Worm (Caenorhabditis elegans): Measurements from ENCODE around the gene glt-1.

The glt-1 gene

DNA sequence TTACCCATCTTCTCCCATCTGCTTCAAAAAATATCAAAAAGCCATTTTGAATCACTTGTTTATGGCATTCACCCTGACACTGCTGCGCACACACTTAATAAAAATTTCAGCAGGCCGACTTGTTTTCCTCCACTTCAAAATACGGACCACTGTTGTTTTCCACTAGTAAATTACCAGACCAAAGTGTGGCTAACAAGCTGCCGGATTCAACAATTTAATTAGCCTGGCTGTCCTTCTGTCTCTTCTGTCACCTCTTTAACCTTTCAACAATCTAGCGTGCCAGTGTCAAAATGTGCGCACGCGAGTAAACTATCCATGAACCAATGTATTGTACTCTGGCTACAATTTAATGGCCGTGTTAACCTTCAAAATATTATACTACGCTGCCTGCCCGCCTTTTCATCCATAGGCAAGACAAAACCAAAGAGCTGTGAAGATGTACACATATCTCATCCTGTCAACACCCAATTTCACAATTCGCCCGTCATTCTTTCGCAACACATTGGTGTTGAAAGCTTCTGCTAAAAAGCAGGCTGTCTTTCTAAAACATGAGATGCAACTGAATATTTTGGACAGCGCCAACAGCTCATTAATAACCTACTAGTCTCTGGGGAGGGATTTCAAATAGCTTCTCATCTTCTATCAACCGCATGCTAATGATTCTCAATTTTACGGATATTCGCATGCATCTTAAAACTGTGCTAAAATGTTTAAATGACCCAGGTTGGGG, 31.4 kb upstream of the glt-1 start:
- TF ChIP-seq zag-1 (tag; optimal IDR thresholded peaks at IDR 0.05) (peak; percentile 38), unc-55 (GFP tag; optimal IDR thresholded peaks at IDR 0.05) (peak; percentile 70), C34F6.9 (tag; optimal IDR thresholded peaks at IDR 0.05) (no peak)

DNA sequence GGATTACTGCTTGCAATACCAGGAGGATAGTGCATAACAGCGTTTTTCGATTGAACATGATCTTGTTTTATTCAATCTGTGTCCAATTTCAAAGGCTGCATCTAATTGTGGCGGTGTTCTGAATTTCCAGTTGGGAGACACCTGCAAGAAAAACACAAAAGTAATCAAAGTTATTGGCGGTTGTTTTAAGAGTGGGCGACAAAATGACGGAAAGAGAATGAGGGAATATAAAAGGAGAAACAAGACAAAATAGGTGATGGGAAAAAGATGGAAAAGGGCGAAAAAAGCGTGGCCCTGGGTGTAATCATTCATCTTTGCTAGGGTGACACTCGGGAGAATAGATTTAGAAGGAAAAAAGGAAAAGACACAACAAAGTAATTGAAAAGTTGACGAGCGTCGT, 30.0 kb upstream of the glt-1 start, which contains the start of the genes ZK377.15 and sax-3:
ZK377.15 (minus strand) TSS at position 101 of the 400 bp plus-strand sequence.
sax-3 (minus strand) TSS at position 143 of the 400 bp plus-strand sequence.
- no peak for TF ChIP-seq crh-2 (tag; optimal IDR thresholded peaks at IDR 0.05)
- TF ChIP-seq unc-62 (GFP tag; optimal IDR thresholded peaks at IDR 0.05): no peak
- TF ChIP-seq dmd-4 (tag; optimal IDR thresholded peaks at IDR 0.05): no peak
- TF ChIP-seq snpc-4 (tag; optimal IDR thresholded peaks at IDR 0.05): no peak
- TF ChIP-seq aly-2 (tag; optimal IDR thresholded peaks at IDR 0.05): no peak
- no peak for TF ChIP-seq Y55F3AM.14 (GFP tag; optimal IDR thresholded peaks at IDR 0.05)
- TF ChIP-seq lin-39 (tag; optimal IDR thresholded peaks at IDR 0.05): no peak
- TF ChIP-seq sma-9 (GFP tag; optimal IDR thresholded peaks at IDR 0.05): no peak
- no peak for TF ChIP-seq sma-9 (tag; optimal IDR thresholded peaks at IDR 0.05)
- TF ChIP-seq unc-55 (GFP tag; optimal IDR thresholded peaks at IDR 0.05): no peak
- TF ChIP-seq nhr-6 (tag; optimal IDR thresholded peaks at IDR 0.05): no peak
- no peak for TF ChIP-seq nhr-23 (tag; optimal IDR thresholded peaks at IDR 0.05)
- TF ChIP-seq nhr-77 (tag; optimal IDR thresholded peaks at IDR 0.05): no peak

DNA sequence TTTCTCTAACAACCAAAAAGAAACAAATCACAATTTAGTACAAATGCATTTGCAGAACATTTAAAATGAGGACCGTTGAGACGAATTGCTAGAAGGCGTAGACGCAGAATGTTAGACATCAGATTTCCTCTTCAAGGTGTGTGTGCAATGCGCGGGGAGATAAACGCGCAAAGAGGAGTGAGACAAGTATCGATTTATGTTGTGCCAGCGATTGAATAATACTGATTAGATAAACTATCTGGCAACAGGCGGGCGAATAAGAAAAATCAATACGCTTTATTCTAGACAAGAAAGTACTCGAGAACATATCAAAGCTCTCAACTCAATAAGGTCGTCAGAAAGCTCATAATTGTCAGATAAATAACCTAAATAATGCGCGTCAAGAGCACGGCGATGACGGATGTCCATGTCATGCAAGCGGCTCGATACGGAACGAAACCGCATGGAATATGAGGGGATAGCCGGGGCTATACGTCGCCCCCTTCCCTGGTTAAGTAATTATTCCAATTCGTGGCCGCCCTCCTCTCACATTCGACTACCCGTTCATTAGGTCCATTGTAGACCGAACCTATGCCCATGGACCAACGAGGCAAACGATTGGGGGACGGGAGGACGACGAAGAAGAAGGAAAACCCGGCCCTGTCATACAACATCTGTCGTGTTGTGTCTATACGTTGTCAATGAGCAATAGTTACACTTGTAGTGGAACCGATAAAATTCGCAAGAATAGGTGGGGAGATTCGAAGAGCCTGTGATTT, 28.6 kb upstream of the glt-1 start:
- TF ChIP-seq nhr-6 (tag; optimal IDR thresholded peaks at IDR 0.05) (no peak), unc-55 (GFP tag; optimal IDR thresholded peaks at IDR 0.05) (peak; percentile 28)

DNA sequence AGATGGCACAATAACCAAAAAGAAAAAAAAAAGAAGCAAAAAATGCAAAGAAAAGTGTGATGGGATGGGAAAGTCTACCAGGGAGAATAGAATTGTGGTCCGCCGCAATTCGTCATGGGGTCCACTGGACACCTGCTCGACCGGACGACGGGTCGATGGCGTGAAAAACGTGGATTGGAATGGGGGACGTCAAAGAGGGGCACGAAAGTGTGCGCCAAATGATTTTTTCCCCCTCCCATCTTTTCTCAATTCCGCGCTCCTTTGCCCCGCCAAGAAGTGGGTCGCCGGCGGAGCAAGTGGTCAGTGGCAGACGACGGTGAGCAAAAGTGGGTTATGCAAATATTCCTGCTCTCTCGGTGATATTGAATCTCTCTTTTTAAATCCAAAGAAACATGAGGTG, 27.9 kb upstream of the glt-1 start:
- no peak for TF ChIP-seq unc-39 (tag; optimal IDR thresholded peaks at IDR 0.05)
- TF ChIP-seq mdl-1 (tag; optimal IDR thresholded peaks at IDR 0.05): no peak
- no peak for TF ChIP-seq zag-1 (tag; optimal IDR thresholded peaks at IDR 0.05)
- no peak for TF ChIP-seq ceh-16 (tag; optimal IDR thresholded peaks at IDR 0.05)
- no peak for TF ChIP-seq skn-1 (tag; optimal IDR thresholded peaks at IDR 0.05)
- no peak for TF ChIP-seq Y55F3AM.14 (GFP tag; optimal IDR thresholded peaks at IDR 0.05)
- TF ChIP-seq sma-9 (GFP tag; optimal IDR thresholded peaks at IDR 0.05): no peak
- no peak for TF ChIP-seq sma-9 (tag; optimal IDR thresholded peaks at IDR 0.05)
- TF ChIP-seq ZK546.5 (tag; optimal IDR thresholded peaks at IDR 0.05): no peak
- no peak for TF ChIP-seq egl-27 (tag; optimal IDR thresholded peaks at IDR 0.05)
- TF ChIP-seq dmd-4 (tag; optimal IDR thresholded peaks at IDR 0.05): no peak
- no peak for TF ChIP-seq gmeb-1 (tag; optimal IDR thresholded peaks at IDR 0.05)
- TF ChIP-seq nhr-237 (tag; optimal IDR thresholded peaks at IDR 0.05): no peak
- no peak for TF ChIP-seq nhr-12 (tag; optimal IDR thresholded peaks at IDR 0.05)
- no peak for TF ChIP-seq C34F6.9 (tag; optimal IDR thresholded peaks at IDR 0.05)
- TF ChIP-seq alr-1 (tag; optimal IDR thresholded peaks at IDR 0.05): no peak
- TF ChIP-seq sem-4 (tag; optimal IDR thresholded peaks at IDR 0.05): no peak
- no peak for TF ChIP-seq lin-39 (tag; optimal IDR thresholded peaks at IDR 0.05)

DNA sequence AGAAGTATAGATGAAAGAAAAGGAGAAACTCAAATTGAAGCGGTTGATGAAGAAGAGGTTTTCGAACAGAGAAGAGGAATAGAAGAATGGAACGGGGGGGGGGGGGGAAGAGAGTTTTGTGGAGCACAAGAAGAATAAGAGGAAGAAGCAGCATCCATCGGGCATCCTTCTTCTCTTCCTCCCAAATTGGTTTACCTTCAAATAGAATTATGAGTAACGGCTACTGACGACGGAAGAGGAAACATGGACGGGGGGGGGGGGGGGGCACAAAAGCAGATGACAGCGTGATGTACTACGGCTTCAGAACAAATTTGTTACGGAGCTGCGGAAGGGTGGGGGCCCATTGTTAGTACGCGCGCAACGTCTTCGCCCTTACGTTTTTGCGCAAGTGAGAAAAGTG, 26.5 kb upstream of the glt-1 start:
- TF ChIP-seq dmd-4 (tag; optimal IDR thresholded peaks at IDR 0.05) (no peak), ztf-1 (GFP tag; conservative IDR thresholded peaks at IDR 0.05) (no peak), nhr-237 (tag; optimal IDR thresholded peaks at IDR 0.05) (no peak), nhr-12 (tag; optimal IDR thresholded peaks at IDR 0.05) (no peak), ama-1 (optimal IDR thresholded peaks at IDR 0.05) (no peak), fos-1 (tag; optimal IDR thresholded peaks at IDR 0.05) (no peak), lsy-2 (tag; optimal IDR thresholded peaks at IDR 0.05) (no peak)

DNA sequence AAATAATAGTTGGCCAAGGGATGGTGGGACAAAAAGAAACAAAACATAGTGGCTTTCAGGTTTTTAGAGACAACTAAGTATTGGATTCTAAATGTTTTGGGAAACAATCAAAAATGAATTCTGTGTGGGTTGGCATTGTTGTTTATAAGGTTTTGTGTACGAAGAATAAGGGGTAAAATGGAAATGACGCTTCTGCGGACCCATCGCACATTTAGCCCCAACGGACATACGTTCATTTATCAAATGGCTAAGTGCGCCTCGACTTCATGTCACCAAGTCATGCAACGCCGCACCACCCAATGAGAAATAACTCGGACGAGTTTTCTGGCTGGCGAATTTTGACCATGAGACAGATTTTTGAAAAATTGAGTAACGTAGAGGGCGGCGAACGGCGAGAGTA, 25.5 kb upstream of the glt-1 start:
- TF ChIP-seq mbf-1 (tag; optimal IDR thresholded peaks at IDR 0.05) (no peak), ztf-1 (GFP tag; conservative IDR thresholded peaks at IDR 0.05) (no peak), ceh-16 (tag; optimal IDR thresholded peaks at IDR 0.05) (no peak), aly-2 (tag; optimal IDR thresholded peaks at IDR 0.05) (no peak), lsy-2 (tag; optimal IDR thresholded peaks at IDR 0.05) (no peak), nhr-12 (tag; optimal IDR thresholded peaks at IDR 0.05) (no peak), Y55F3AM.14 (GFP tag; optimal IDR thresholded peaks at IDR 0.05) (no peak), lin-11 (tag; optimal IDR thresholded peaks at IDR 0.05) (no peak), fos-1 (tag; optimal IDR thresholded peaks at IDR 0.05) (no peak), elt-1 (tag; optimal IDR thresholded peaks at IDR 0.05) (no peak), elt-3 (tag; optimal IDR thresholded peaks at IDR 0.05) (no peak), ztf-11 (tag; optimal IDR thresholded peaks at IDR 0.05) (no peak), ztf-4 (tag; optimal IDR thresholded peaks at IDR 0.05) (no peak), dmd-4 (tag; optimal IDR thresholded peaks at IDR 0.05) (no peak), C34F6.9 (tag; optimal IDR thresholded peaks at IDR 0.05) (no peak)

Measured in whole organism, L2 larva.